Worm (Caenorhabditis elegans): ENCODE results near the gene adt-1.

DNA sequence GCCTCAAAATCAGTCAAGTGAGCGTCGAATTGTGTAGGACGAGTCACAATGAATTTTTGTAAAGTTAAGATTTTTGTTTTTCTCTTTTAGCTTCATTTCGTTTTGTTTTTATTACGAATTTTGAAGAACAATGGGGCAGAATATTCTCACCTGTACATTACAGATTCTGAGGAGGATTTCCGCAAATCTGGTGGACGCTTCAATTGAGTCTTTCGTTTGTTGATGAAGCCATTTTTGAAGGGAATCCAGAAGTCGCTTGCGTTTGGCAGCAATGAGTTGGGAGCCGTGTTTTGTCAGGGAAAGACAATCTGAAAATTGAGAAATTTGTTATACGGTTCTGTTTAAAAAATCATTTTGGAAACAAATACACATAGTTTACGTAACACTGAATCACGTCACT lies 14.2 kb upstream of the adt-1 start:
- TF ChIP-seq dao-5 (tag; optimal IDR thresholded peaks at IDR 0.05) (no peak), W03F9.2 (tag; optimal IDR thresholded peaks at IDR 0.05) (no peak), him-1 (tag; optimal IDR thresholded peaks at IDR 0.05) (no peak)
